Fruit fly (Drosophila melanogaster) whole organism, prepupa: Measurements from ENCODE around the gene sds22.

Experiments used
- CG3032 ChIP-seq: fragments of 200-800 bp; optimal IDR thresholded peaks from 2 replicates; lab custom pipeline; 2019; ENCODE audit warnings: missing biosample characterization, mild to moderate bottlenecking, missing genetic modification characterization, moderate library complexity
- CG34406 ChIP-seq: fragments of 200-800 bp; sonication (Bioruptor generic); optimal IDR thresholded peaks from 3 replicates; lab custom pipeline; 2016; ENCODE audit warnings: missing biosample characterization, missing genetic modification characterization
- CG6854 ChIP-seq: fragments of 200-800 bp; sonication (Bioruptor generic); optimal IDR thresholded peaks from 2 replicates; lab custom pipeline; 2017; ENCODE audit warnings: missing biosample characterization, mild to moderate bottlenecking, missing genetic modification characterization
- CG7368 ChIP-seq: fragments of 200-800 bp; sonication (Bioruptor generic); optimal IDR thresholded peaks from 3 replicates; lab custom pipeline; 2016; ENCODE audit warnings: missing biosample characterization, missing genetic modification characterization
- CG8119 ChIP-seq: fragments of 200-800 bp; sonication (Bioruptor generic); IDR thresholded peaks from 3 replicates; pipeline ENCODE4 v1.3.6; 2022; ENCODE audit warnings: missing biosample characterization, missing genetic modification characterization
- CG8319 ChIP-seq: fragments of 200-800 bp; sonication (Bioruptor generic); optimal IDR thresholded peaks from 3 replicates; lab custom pipeline; 2016; ENCODE audit warnings: missing biosample characterization, missing genetic modification characterization
- Hr38 ChIP-seq: sonication (Bioruptor generic); optimal IDR thresholded peaks from 2 replicates; lab custom pipeline; 2016; ENCODE audit warnings: missing biosample characterization, missing genetic modification characterization
- OdsH ChIP-seq: fragments of 200-800 bp; sonication (Bioruptor generic); optimal IDR thresholded peaks from 3 replicates; lab custom pipeline; 2016; ENCODE audit warnings: missing biosample characterization, missing genetic modification characterization
- Sox102F ChIP-seq: fragments of 200-800 bp; sonication (Bioruptor generic); optimal IDR thresholded peaks from 2 replicates; lab custom pipeline; 2016; ENCODE audit warnings: missing biosample characterization, mild to moderate bottlenecking, missing genetic modification characterization
- dac ChIP-seq: fragments of 200-800 bp; sonication (Bioruptor generic); optimal IDR thresholded peaks from 2 replicates; lab custom pipeline; 2017; ENCODE audit warnings: missing biosample characterization, mild to moderate bottlenecking, missing genetic modification characterization
- dsx ChIP-seq: fragments of 200-800 bp; optimal IDR thresholded peaks from 3 replicates; lab custom pipeline; 2019; ENCODE audit warnings: missing biosample characterization, mild to moderate bottlenecking, missing genetic modification characterization, moderate library complexity; ENCODE audit not compliant: poor library complexity, severe bottlenecking

- TF ChIP-seq CG8119 (GFP tag; lab: Robert Waterston, UW) (no peak), CG34406 (GFP tag; lab: Kevin White, UChicago) (no peak), CG8319 (no peak), dsx (GFP tag; lab: Kevin White, UChicago) (no peak), CG7368 (GFP tag; lab: Kevin White, UChicago) (no peak), CG6854 (GFP tag; lab: Kevin White, UChicago) (no peak), Sox102F (GFP tag; lab: Kevin White, UChicago) (no peak), Hr38 (GFP tag; lab: Kevin White, UChicago) (no peak), CG3032 (tag; lab: Kevin White, UChicago) (no peak), OdsH (GFP tag; lab: Kevin White, UChicago) (no peak), dac (GFP tag; lab: Kevin White, UChicago) (no peak)
Observed at dm6 chr3R:17406411-17406810, 15.0 kb downstream of the sds22 start, which contains the start of the genes CG42824 and CG42798.
